Fruit fly (Drosophila melanogaster): Measurements from ENCODE around the gene B-H1.

DNA sequence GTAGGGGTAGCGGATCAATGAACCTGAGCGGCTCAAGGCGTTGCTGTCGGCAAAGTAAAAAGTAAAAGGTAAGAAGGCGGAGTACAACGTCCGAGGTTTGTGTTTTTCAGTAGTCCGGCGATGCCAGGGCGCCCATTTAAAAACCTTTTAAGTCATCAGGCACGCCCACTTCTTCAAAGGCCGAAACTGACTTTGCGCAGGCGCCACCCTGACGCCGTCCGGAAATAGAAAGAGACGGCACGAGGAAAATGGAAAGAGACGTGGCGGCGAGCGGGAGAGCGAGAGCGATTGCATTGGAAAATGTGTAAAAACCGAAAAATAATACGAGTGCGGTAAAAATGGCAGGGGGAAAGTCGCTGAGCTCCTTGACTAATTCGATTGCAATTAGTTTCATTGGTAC, 28.7 kb upstream of the B-H1 start:
- no peak for TF ChIP-seq kay (GFP tag; ENCODE audit: borderline replicate concordance)
- no peak for TF ChIP-seq CG7101 (tag; optimal IDR thresholded peaks at IDR 0.05)
- no peak for TF ChIP-seq CG11617 (GFP tag; optimal IDR thresholded peaks at IDR 0.05)
